Fruit fly (Drosophila melanogaster) whole organism, embryonic: Measurements from ENCODE around the gene ND-B17.2.

Source experiments
- Atf-2 ChIP-seq: fragments of 200-800 bp; sonication (Bioruptor generic); optimal IDR thresholded peaks from 2 replicates; lab custom pipeline; 2016; ENCODE audit warnings: missing biosample characterization, missing genetic modification characterization
- Bteb2 ChIP-seq: fragments of 200-800 bp; sonication (Bioruptor generic); optimal IDR thresholded peaks from 2 replicates; lab custom pipeline; 2016; ENCODE audit warnings: missing biosample characterization, missing genetic modification characterization
- CG13296 ChIP-seq: fragments of 200-800 bp; sonication (Bioruptor generic); optimal IDR thresholded peaks from 3 replicates; lab custom pipeline; 2018; ENCODE audit warnings: missing biosample characterization, mild to moderate bottlenecking, missing genetic modification characterization
- CG15479 ChIP-seq: fragments of 200-800 bp; sonication (Bioruptor generic); optimal IDR thresholded peaks from 3 replicates; lab custom pipeline; 2019; ENCODE audit warnings: missing biosample characterization, mild to moderate bottlenecking, missing genetic modification characterization, moderate library complexity
- CG16813 ChIP-seq: fragments of 200-800 bp; sonication (Bioruptor generic); IDR thresholded peaks from 3 replicates; pipeline ENCODE4 v1.3.6; 2022; ENCODE audit warnings: missing biosample characterization, missing genetic modification characterization; ENCODE audit not compliant: partially characterized antibody
- CG17186 ChIP-seq: fragments of 200-800 bp; sonication (Bioruptor generic); optimal IDR thresholded peaks from 3 replicates; lab custom pipeline; 2017; ENCODE audit warnings: missing biosample characterization, missing genetic modification reagents, missing genetic modification characterization
- CG2120 ChIP-seq: fragments of 200-800 bp; sonication (Bioruptor generic); optimal IDR thresholded peaks from 3 replicates; lab custom pipeline; 2016; ENCODE audit warnings: missing biosample characterization, missing genetic modification characterization
- CG2129 ChIP-seq: fragments of 200-800 bp; sonication (Bioruptor generic); IDR thresholded peaks from 2 replicates; pipeline ENCODE4 v1.3.6; 2022; ENCODE audit warnings: missing biosample characterization, missing genetic modification characterization; ENCODE audit not compliant: partially characterized antibody
- CG2712 ChIP-seq: fragments of 200-800 bp; optimal IDR thresholded peaks from 3 replicates; lab custom pipeline; 2019; ENCODE audit warnings: missing biosample characterization, mild to moderate bottlenecking, missing genetic modification characterization, moderate library complexity
- CG4360 ChIP-seq: fragments of 200-800 bp; sonication (Bioruptor generic); IDR thresholded peaks from 2 replicates; pipeline ENCODE4 v1.3.6; 2022; ENCODE audit warnings: missing biosample characterization, missing genetic modification characterization
- CG4424 ChIP-seq: fragments of 200-800 bp; sonication (Bioruptor generic); optimal IDR thresholded peaks from 3 replicates; lab custom pipeline; 2016; ENCODE audit warnings: missing biosample characterization, missing genetic modification characterization
- CG6791 ChIP-seq: fragments of 200-800 bp; sonication (Bioruptor generic); IDR thresholded peaks from 3 replicates; pipeline ENCODE4 v1.3.6; 2022; ENCODE audit warnings: missing biosample characterization, missing genetic modification characterization; ENCODE audit not compliant: partially characterized antibody
- CG7357 ChIP-seq: fragments of 200-800 bp; sonication (Bioruptor generic); IDR thresholded peaks from 3 replicates; pipeline ENCODE4 v1.3.6; 2022; ENCODE audit warnings: missing biosample characterization, missing genetic modification characterization
- CG7963 ChIP-seq: fragments of 200-800 bp; sonication (Bioruptor generic); IDR thresholded peaks from 3 replicates; pipeline ENCODE4 v1.3.6; 2022; ENCODE audit warnings: missing biosample characterization, missing genetic modification characterization; ENCODE audit not compliant: partially characterized antibody
- CG8924 ChIP-seq: fragments of 200-800 bp; optimal IDR thresholded peaks from 3 replicates; lab custom pipeline; 2019; ENCODE audit warnings: missing biosample characterization, mild to moderate bottlenecking, missing genetic modification characterization, moderate library complexity
- Deaf1 ChIP-seq: fragments of 200-800 bp; optimal IDR thresholded peaks from 3 replicates; lab custom pipeline; 2019; ENCODE audit warnings: missing biosample characterization, mild to moderate bottlenecking, missing genetic modification characterization, moderate library complexity
- Doc3 ChIP-seq: fragments of 200-800 bp; sonication (Bioruptor generic); IDR thresholded peaks from 3 replicates; pipeline ENCODE4 v1.3.6; 2022; ENCODE audit warnings: missing biosample characterization, missing genetic modification characterization; ENCODE audit not compliant: partially characterized antibody
- Elba2 ChIP-seq: fragments of 200-800 bp; sonication (Bioruptor generic); optimal IDR thresholded peaks from 3 replicates; lab custom pipeline; 2016; ENCODE audit warnings: missing biosample characterization, missing genetic modification characterization
- Fer3 ChIP-seq: fragments of 200-800 bp; sonication (Bioruptor generic); optimal IDR thresholded peaks from 2 replicates; lab custom pipeline; 2018; ENCODE audit warnings: missing biosample characterization, mild to moderate bottlenecking, missing genetic modification characterization, moderate library complexity
- H15 ChIP-seq: fragments of 200-800 bp; sonication (Bioruptor generic); IDR thresholded peaks from 3 replicates; pipeline ENCODE4 v1.3.6; 2022; ENCODE audit warnings: missing biosample characterization, missing genetic modification characterization
- HLH4C ChIP-seq: fragments of 200-800 bp; sonication (Bioruptor generic); IDR thresholded peaks from 3 replicates; pipeline ENCODE4 v1.3.6; 2022; ENCODE audit warnings: missing biosample characterization, missing genetic modification characterization; ENCODE audit not compliant: partially characterized antibody
- MBD-R2 ChIP-seq: fragments of 200-800 bp; sonication (Bioruptor generic); IDR thresholded peaks from 2 replicates; pipeline ENCODE4 v1.3.6; 2022; ENCODE audit warnings: missing biosample characterization, missing genetic modification characterization
- Rfx ChIP-seq: fragments of 200-800 bp; sonication (Bioruptor generic); IDR thresholded peaks from 2 replicates; pipeline ENCODE4 v1.3.6; 2022; ENCODE audit warnings: missing biosample characterization, missing genetic modification characterization
- Scr ChIP-seq: fragments of 200-800 bp; sonication (Bioruptor generic); IDR thresholded peaks from 2 replicates; pipeline ENCODE4 v1.3.6; 2022; ENCODE audit warnings: missing biosample characterization, missing genetic modification characterization; ENCODE audit not compliant: partially characterized antibody
- bsh ChIP-seq, 2 experiments: fragments of 200-800 bp; sonication (Bioruptor generic); optimal IDR thresholded peaks; 2 replicates each; lab custom pipeline; 2017 to 2018; ENCODE audit warnings: mild to moderate bottlenecking in 2 of 2, missing biosample characterization in 2 of 2, missing genetic modification characterization in 2 of 2, moderate library complexity in 1 of 2
- dimm ChIP-seq: fragments of 200-800 bp; sonication (Bioruptor generic); IDR thresholded peaks from 2 replicates; pipeline ENCODE4 v1.3.6; 2022; ENCODE audit warnings: missing biosample characterization, missing genetic modification characterization
- ewg ChIP-seq: fragments of 200-800 bp; sonication (Bioruptor generic); optimal IDR thresholded peaks from 3 replicates; lab custom pipeline; 2017; ENCODE audit warnings: mild to moderate bottlenecking, missing biosample characterization, missing genetic modification reagents, missing genetic modification characterization
- exex ChIP-seq: fragments of 200-800 bp; sonication (Bioruptor generic); optimal IDR thresholded peaks from 4 replicates; lab custom pipeline; 2018; ENCODE audit warnings: missing biosample characterization, mild to moderate bottlenecking, missing genetic modification characterization, moderate library complexity
- hb ChIP-seq: fragments of 200-800 bp; sonication (Bioruptor generic); IDR thresholded peaks from 3 replicates; pipeline ENCODE4 v1.3.6; 2022; ENCODE audit warnings: missing biosample characterization, missing genetic modification characterization; ENCODE audit not compliant: partially characterized antibody
- insv ChIP-seq, 2 experiments: fragments of 200-800 bp; sonication (Bioruptor generic); optimal IDR thresholded peaks; 3 replicates each; lab custom pipeline; 2016 to 2018; ENCODE audit warnings: missing biosample characterization in 2 of 2, missing genetic modification characterization in 2 of 2
- nerfin-1 ChIP-seq: fragments of 200-800 bp; sonication (Bioruptor generic); optimal IDR thresholded peaks from 3 replicates; lab custom pipeline; 2019; ENCODE audit warnings: missing biosample characterization, mild to moderate bottlenecking, missing genetic modification characterization, moderate library complexity
- nerfin-2 ChIP-seq: fragments of 200-800 bp; sonication (Bioruptor generic); IDR thresholded peaks from 2 replicates; pipeline ENCODE4 v1.3.6; 2022; ENCODE audit warnings: missing biosample characterization, missing genetic modification characterization; ENCODE audit not compliant: partially characterized antibody
- pho ChIP-seq: fragments of 200-800 bp; sonication (Bioruptor generic); optimal IDR thresholded peaks from 2 replicates; lab custom pipeline; 2016; ENCODE audit warnings: missing biosample characterization, missing genetic modification characterization
- pros ChIP-seq: fragments of 200-800 bp; sonication (Bioruptor generic); optimal IDR thresholded peaks from 3 replicates; lab custom pipeline; 2019; ENCODE audit warnings: missing biosample characterization, mild to moderate bottlenecking, missing genetic modification characterization, moderate library complexity
- pum ChIP-seq: fragments of 200-800 bp; sonication (Bioruptor generic); optimal IDR thresholded peaks from 2 replicates; lab custom pipeline; 2016; ENCODE audit warnings: missing biosample characterization, missing genetic modification characterization
- rib ChIP-seq: fragments of 200-800 bp; sonication (Bioruptor generic); IDR thresholded peaks from 2 replicates; pipeline ENCODE4 v1.3.6; 2022; ENCODE audit warnings: missing biosample characterization, missing genetic modification characterization
- sd ChIP-seq: fragments of 200-800 bp; sonication (Bioruptor generic); optimal IDR thresholded peaks from 3 replicates; lab custom pipeline; 2018; ENCODE audit warnings: missing biosample characterization, mild to moderate bottlenecking, missing genetic modification characterization, moderate library complexity
- sens ChIP-seq: fragments of 200-800 bp; sonication (Bioruptor generic); peaks from one replicate; lab custom pipeline; 2016; ENCODE audit warnings: missing biosample characterization, missing genetic modification characterization
- so ChIP-seq: fragments of 200-800 bp; sonication (Bioruptor generic); IDR thresholded peaks from 3 replicates; pipeline ENCODE4 v1.3.6; 2022; ENCODE audit warnings: missing biosample characterization, missing genetic modification characterization
- tll ChIP-seq, 2 experiments: fragments of 200-800 bp in 1 of 2; fragments of >200 bp in 1 of 2; sonication (Bioruptor generic) in 1 of 2; optimal IDR thresholded peaks; 2 replicates each; lab custom pipeline; 2017 to 2019; ENCODE audit warnings: missing biosample characterization in 2 of 2, missing genetic modification characterization in 2 of 2, mild to moderate bottlenecking in 1 of 2, moderate library complexity in 1 of 2
- vnd ChIP-seq: fragments of 200-800 bp; sonication (Bioruptor generic); IDR thresholded peaks from 3 replicates; pipeline ENCODE4 v1.3.6; 2022; ENCODE audit warnings: missing biosample characterization, missing genetic modification characterization; ENCODE audit not compliant: partially characterized antibody
- wek ChIP-seq: fragments of 200-800 bp; sonication (Bioruptor generic); optimal IDR thresholded peaks from 3 replicates; lab custom pipeline; 2018; ENCODE audit warnings: missing biosample characterization, mild to moderate bottlenecking, missing genetic modification characterization, moderate library complexity
- z ChIP-seq: fragments of 200-800 bp; sonication (Bioruptor generic); IDR thresholded peaks from 3 replicates; pipeline ENCODE4 v1.3.6; 2022; ENCODE audit warnings: missing biosample characterization, missing genetic modification characterization
- zen ChIP-seq: fragments of 200-800 bp; sonication (Bioruptor generic); optimal IDR thresholded peaks from 3 replicates; lab custom pipeline; 2018; ENCODE audit warnings: missing biosample characterization, mild to moderate bottlenecking, missing genetic modification characterization, moderate library complexity
- zf30C ChIP-seq: fragments of 200-800 bp; sonication (Bioruptor generic); optimal IDR thresholded peaks from 3 replicates; lab custom pipeline; 2018; ENCODE audit warnings: missing biosample characterization, mild to moderate bottlenecking, missing genetic modification characterization

Gene ND-B17.2

dm6 chr2L:2577361-2577737 lies 2.6 kb downstream of the ND-B17.2 start, which contains the start of gene Elba2:
TSS of gene Elba2 (plus strand) at chr2L:2577687.
- no peak for TF ChIP-seq exex (tag; lab: Kevin White, UChicago)
- TF ChIP-seq sd (tag; lab: Kevin White, UChicago): peak; percentile 13
- TF ChIP-seq z (GFP tag; lab: Robert Waterston, UW): peak; percentile 68; the same call in 1 of the 3 replicates
- TF ChIP-seq zen: peak; percentile 63
- no peak for TF ChIP-seq dimm (GFP tag; lab: Robert Waterston, UW)
- no peak for TF ChIP-seq CG8924 (tag; lab: Kevin White, UChicago)
- TF ChIP-seq ewg (GFP tag; lab: Kevin White, UChicago): no peak
- TF ChIP-seq pho (GFP tag; lab: Kevin White, UChicago): no peak
- TF ChIP-seq pros: peak; percentile 56
- peak; percentile 44 for TF ChIP-seq CG15479 (GFP tag; lab: Kevin White, UChicago)
- peak; percentile 11 for TF ChIP-seq sens (GFP tag; lab: Kevin White, UChicago)
- TF ChIP-seq CG13296 (GFP tag; lab: Kevin White, UChicago): no peak
- TF ChIP-seq rib (GFP tag; lab: Robert Waterston, UW): no peak
- TF ChIP-seq wek (GFP tag; lab: Kevin White, UChicago): no peak
- peak; percentile 57 for TF ChIP-seq zf30C (GFP tag; lab: Kevin White, UChicago)
- TF ChIP-seq nerfin-1 (tag; lab: Kevin White, UChicago): peak; percentile 95
- peak in 1 of 2 experiments; percentile 57 for TF ChIP-seq insv (GFP tag; optimal IDR thresholded peaks at IDR 0.05; lab: Kevin White, UChicago)
- peak in 1 of 2 experiments; percentile 36 for TF ChIP-seq tll (GFP tag; optimal IDR thresholded peaks at IDR 0.05; lab: Kevin White, UChicago)

- peak; percentile 39; the same call in 1 of the 3 replicates for TF ChIP-seq z (GFP tag; lab: Robert Waterston, UW)
- TF ChIP-seq CG2129 (GFP tag; lab: Robert Waterston, UW): no peak
- TF ChIP-seq Bteb2 (GFP tag; lab: Kevin White, UChicago): no peak
- TF ChIP-seq H15: no peak
- TF ChIP-seq MBD-R2 (GFP tag; lab: Robert Waterston, UW): peak; percentile 44
- peak; percentile 44 for TF ChIP-seq Elba2
- TF ChIP-seq CG17186 (GFP tag; lab: Kevin White, UChicago): no peak
- TF ChIP-seq HLH4C (GFP tag; lab: Robert Waterston, UW): peak; percentile 60; the same call in 2 of the 3 replicates
- TF ChIP-seq Doc3 (GFP tag; lab: Robert Waterston, UW): peak; percentile 68
- TF ChIP-seq CG7963 (GFP tag; lab: Robert Waterston, UW): no peak
- TF ChIP-seq nerfin-2: 0 out of 2 replicates have a peak, but pooled peaks have one; percentile 37
- peak; percentile 4 for TF ChIP-seq CG2120 (GFP tag; lab: Kevin White, UChicago)
- TF ChIP-seq hb (GFP tag; lab: Robert Waterston, UW): 0 out of 3 replicates have a peak, but pooled peaks have one; percentile 52
- TF ChIP-seq pum: no peak
- peak; percentile 17 for TF ChIP-seq CG4424
- TF ChIP-seq CG2712: peak; percentile 30
- TF ChIP-seq Fer3: no peak
- peak; percentile 46; the same call in 1 of the 2 replicates for TF ChIP-seq Rfx (GFP tag; lab: Robert Waterston, UW)
- 0 out of 3 replicates have a peak, but pooled peaks have one; percentile 48 for TF ChIP-seq CG6791 (GFP tag; lab: Robert Waterston, UW)
- no peak for TF ChIP-seq so (GFP tag; lab: Robert Waterston, UW)
- TF ChIP-seq vnd: peak; percentile 42; the same call in 1 of the 3 replicates
- no peak for TF ChIP-seq bsh (GFP tag; optimal IDR thresholded peaks at IDR 0.05; lab: Kevin White, UChicago)
- TF ChIP-seq Atf-2: no peak
- no peak for TF ChIP-seq CG7357 (GFP tag; lab: Robert Waterston, UW)
- TF ChIP-seq Deaf1: no peak
- TF ChIP-seq CG16813 (GFP tag; lab: Robert Waterston, UW): peak; percentile 63
- no peak for TF ChIP-seq CG4360 (GFP tag; lab: Robert Waterston, UW)
- TF ChIP-seq ewg (GFP tag; lab: Kevin White, UChicago): peak; percentile 67
- TF ChIP-seq Scr: peak; percentile 70
Observed at dm6 chr2L:2576565-2577360, 3.2 kb downstream of the ND-B17.2 start, which contains the start of gene insv. TSS of gene insv (minus strand) at chr2L:2576997.
